Worm (Caenorhabditis elegans): ENCODE measurements around the gene rpn-2.
A peak's percentile ranks its signal among the peaks of the same experiment; 100 is the strongest.

- TF ChIP-seq R02D3.7 (tag; optimal IDR thresholded peaks at IDR 0.05) (no peak), fkh-10 (GFP tag; optimal IDR thresholded peaks at IDR 0.05) (no peak), egl-27 (tag; optimal IDR thresholded peaks at IDR 0.05) (no peak), unc-62 (GFP tag; optimal IDR thresholded peaks at IDR 0.05 in 1 of 2) (peak in 1 of 2 experiments; percentile 37), unc-62 (tag; optimal IDR thresholded peaks at IDR 0.05) (no peak), lsy-2 (tag; optimal IDR thresholded peaks at IDR 0.05) (no peak), dmd-6 (GFP tag; IDR thresholded peaks at IDR 0.05) (peak; percentile 94), ztf-11 (tag; optimal IDR thresholded peaks at IDR 0.05) (no peak), hif-1 (tag; optimal IDR thresholded peaks at IDR 0.05) (no peak), zag-1 (tag; optimal IDR thresholded peaks at IDR 0.05) (no peak), Y75B8A.6 (GFP tag; IDR thresholded peaks at IDR 0.05) (no peak)
Observed at ce11 chrIII:6179062-6179461, 19.9 kb upstream of the rpn-2 start.

Measured in whole organism, L4 larva.